Fruit fly (Drosophila melanogaster) whole organism, embryonic: Measurements from ENCODE around the gene CARPA.

ENCODE experiments used
- CG10959 ChIP-seq: fragments of 200-800 bp; sonication (Bioruptor generic); IDR thresholded peaks from 2 replicates; pipeline ENCODE4 v1.3.6; 2022; ENCODE audit warnings: missing biosample characterization, missing genetic modification characterization
- CG12659 ChIP-seq: fragments of 200-800 bp; sonication (Bioruptor generic); optimal IDR thresholded peaks from 3 replicates; lab custom pipeline; 2017; ENCODE audit warnings: mild to moderate bottlenecking, missing biosample characterization, missing genetic modification reagents, missing genetic modification characterization
- CG14014 ChIP-seq: fragments of 200-800 bp; sonication (Bioruptor generic); IDR thresholded peaks from 2 replicates; pipeline ENCODE4 v1.3.6; 2022; ENCODE audit warnings: missing biosample characterization, missing genetic modification characterization
- CG14710 ChIP-seq: fragments of 200-800 bp; sonication (Bioruptor generic); optimal IDR thresholded peaks from 3 replicates; lab custom pipeline; 2019; ENCODE audit warnings: missing biosample characterization, mild to moderate bottlenecking, missing genetic modification characterization, moderate library complexity
- CG15073 ChIP-seq: fragments of 200-800 bp; sonication (Bioruptor generic); optimal IDR thresholded peaks from 2 replicates; lab custom pipeline; 2016; ENCODE audit warnings: missing biosample characterization, missing genetic modification characterization
- CG15479 ChIP-seq: fragments of 200-800 bp; sonication (Bioruptor generic); optimal IDR thresholded peaks from 3 replicates; lab custom pipeline; 2019; ENCODE audit warnings: missing biosample characterization, mild to moderate bottlenecking, missing genetic modification characterization, moderate library complexity
- CG16813 ChIP-seq: fragments of 200-800 bp; sonication (Bioruptor generic); IDR thresholded peaks from 3 replicates; pipeline ENCODE4 v1.3.6; 2022; ENCODE audit warnings: missing biosample characterization, missing genetic modification characterization; ENCODE audit not compliant: partially characterized antibody
- CG17568 ChIP-seq: fragments of 200-800 bp; sonication (Bioruptor generic); optimal IDR thresholded peaks from 2 replicates; lab custom pipeline; 2018; ENCODE audit warnings: missing biosample characterization, mild to moderate bottlenecking, missing genetic modification characterization, moderate library complexity
- CG18262 ChIP-seq: fragments of 200-800 bp; optimal IDR thresholded peaks from 3 replicates; lab custom pipeline; 2019; ENCODE audit warnings: missing biosample characterization, mild to moderate bottlenecking, missing genetic modification characterization, moderate library complexity
- CG42726 ChIP-seq: fragments of 200-800 bp; sonication (Bioruptor generic); IDR thresholded peaks from 2 replicates; pipeline ENCODE4 v1.3.6; 2022; ENCODE audit warnings: missing biosample characterization, missing genetic modification characterization; ENCODE audit not compliant: partially characterized antibody
- CG4360 ChIP-seq: fragments of 200-800 bp; sonication (Bioruptor generic); IDR thresholded peaks from 2 replicates; pipeline ENCODE4 v1.3.6; 2022; ENCODE audit warnings: missing biosample characterization, missing genetic modification characterization
- CG7928 ChIP-seq: fragments of 200-800 bp; sonication (Bioruptor generic); optimal IDR thresholded peaks from 2 replicates; lab custom pipeline; 2017; ENCODE audit warnings: missing biosample characterization, mild to moderate bottlenecking, missing genetic modification characterization
- Dek ChIP-seq: fragments of 200-800 bp; sonication (Bioruptor generic); optimal IDR thresholded peaks from 3 replicates; lab custom pipeline; 2019; ENCODE audit warnings: missing biosample characterization, mild to moderate bottlenecking, missing genetic modification characterization, moderate library complexity
- E2f2 ChIP-seq: fragments of 200-800 bp; sonication (Bioruptor generic); IDR thresholded peaks from 2 replicates; pipeline ENCODE4 v1.3.6; 2022; ENCODE audit warnings: missing biosample characterization, missing genetic modification characterization
- ERR ChIP-seq: fragments of 200-800 bp; sonication (Bioruptor generic); optimal IDR thresholded peaks from 2 replicates; lab custom pipeline; 2016; ENCODE audit warnings: missing biosample characterization, missing genetic modification characterization
- HHEX ChIP-seq: fragments of 200-800 bp; sonication (Bioruptor generic); optimal IDR thresholded peaks from 3 replicates; lab custom pipeline; 2017; ENCODE audit warnings: missing biosample characterization, mild to moderate bottlenecking, missing genetic modification characterization, missing genetic modification reagents
- HLH4C ChIP-seq: fragments of 200-800 bp; sonication (Bioruptor generic); IDR thresholded peaks from 3 replicates; pipeline ENCODE4 v1.3.6; 2022; ENCODE audit warnings: missing biosample characterization, missing genetic modification characterization; ENCODE audit not compliant: partially characterized antibody
- HLHmδ ChIP-seq: fragments of 200-800 bp; sonication (Bioruptor generic); optimal IDR thresholded peaks from 2 replicates; lab custom pipeline; 2018; ENCODE audit warnings: missing biosample characterization, mild to moderate bottlenecking, missing genetic modification characterization, moderate library complexity
- HmgD ChIP-seq: fragments of 200-800 bp; sonication (Bioruptor generic); optimal IDR thresholded peaks from 3 replicates; lab custom pipeline; 2016; ENCODE audit warnings: missing biosample characterization, missing genetic modification characterization
- Hr78 ChIP-seq, 2 experiments: fragments of 200-800 bp in 1 of 2; fragments of >200 bp in 1 of 2; sonication (Bioruptor generic) in 1 of 2; optimal IDR thresholded peaks; 2 replicates each; lab custom pipeline; 2017 to 2019; ENCODE audit warnings: missing biosample characterization in 2 of 2, missing genetic modification characterization in 2 of 2, mild to moderate bottlenecking in 1 of 2, moderate library complexity in 1 of 2
- Jarid2 ChIP-seq: fragments of 200-800 bp; sonication (Bioruptor generic); optimal IDR thresholded peaks from 3 replicates; lab custom pipeline; 2017; ENCODE audit warnings: mild to moderate bottlenecking, missing biosample characterization, missing genetic modification reagents, missing genetic modification characterization
- MTF-1 ChIP-seq: fragments of 200-800 bp; sonication (Bioruptor generic); optimal IDR thresholded peaks from 2 replicates; lab custom pipeline; 2018; ENCODE audit warnings: missing biosample characterization, mild to moderate bottlenecking, missing genetic modification characterization, borderline replicate concordance
- Ravus ChIP-seq: fragments of 200-800 bp; sonication (Bioruptor generic); IDR thresholded peaks from 2 replicates; pipeline ENCODE4 v1.3.6; 2022; ENCODE audit warnings: missing biosample characterization, missing genetic modification characterization
- Sry-β ChIP-seq: fragments of 200-800 bp; sonication (Bioruptor generic); optimal IDR thresholded peaks from 2 replicates; lab custom pipeline; 2018; ENCODE audit warnings: missing biosample characterization, mild to moderate bottlenecking, missing genetic modification characterization, moderate library complexity
- Stat92E ChIP-seq, 3 experiments: fragments of >200 bp in 2 of 3; fragments of 200-800 bp in 1 of 3; sonication (Bioruptor generic) in 1 of 3; optimal IDR thresholded peaks; 2 replicates each; lab custom pipeline; 2017 to 2019; ENCODE audit warnings: missing biosample characterization in 3 of 3, missing genetic modification characterization in 3 of 3, mild to moderate bottlenecking in 1 of 3, moderate library complexity in 1 of 3
- Taf1 ChIP-seq: fragments of 200-800 bp; sonication (Bioruptor generic); IDR thresholded peaks from 2 replicates; pipeline ENCODE4 v1.3.6; 2022; ENCODE audit warnings: missing biosample characterization, missing genetic modification characterization
- Tbp ChIP-seq: fragments of >200 bp; optimal IDR thresholded peaks from 2 replicates; lab custom pipeline; 2018; ENCODE audit warnings: missing biosample characterization, missing genetic modification characterization
- abd-A ChIP-seq: fragments of 200-800 bp; sonication (Bioruptor generic); optimal IDR thresholded peaks from 3 replicates; lab custom pipeline; 2019; ENCODE audit warnings: missing biosample characterization, mild to moderate bottlenecking, missing genetic modification characterization, moderate library complexity
- aop ChIP-seq: fragments of 200-800 bp; sonication (Bioruptor generic); IDR thresholded peaks from 2 replicates; pipeline ENCODE4 v1.3.6; 2022; ENCODE audit warnings: missing biosample characterization, missing genetic modification characterization
- bbx ChIP-seq: fragments of 200-800 bp; sonication (Bioruptor generic); IDR thresholded peaks from 2 replicates; pipeline ENCODE4 v1.3.6; 2022; ENCODE audit warnings: missing biosample characterization, missing genetic modification characterization; ENCODE audit not compliant: partially characterized antibody
- ci ChIP-seq: fragments of 200-800 bp; sonication (Bioruptor generic); IDR thresholded peaks from 3 replicates; pipeline ENCODE4 v1.3.6; 2022; ENCODE audit warnings: missing biosample characterization, missing genetic modification characterization
- corto ChIP-seq: fragments of 200-800 bp; sonication (Bioruptor generic); optimal IDR thresholded peaks from 2 replicates; lab custom pipeline; 2016; ENCODE audit warnings: missing biosample characterization, mild to moderate bottlenecking, missing genetic modification characterization, moderate library complexity
- crol ChIP-seq: fragments of 200-800 bp; sonication (Bioruptor generic); IDR thresholded peaks from 2 replicates; pipeline ENCODE4 v1.3.6; 2022; ENCODE audit warnings: missing biosample characterization, missing genetic modification characterization
- dati ChIP-seq: fragments of 200-800 bp; sonication (Bioruptor generic); IDR thresholded peaks from 2 replicates; pipeline ENCODE4 v1.3.6; 2022; ENCODE audit warnings: missing biosample characterization, missing genetic modification characterization
- gro ChIP-seq: fragments of 200-800 bp; sonication (Bioruptor generic); optimal IDR thresholded peaks from 2 replicates; lab custom pipeline; 2016; ENCODE audit warnings: missing biosample characterization, missing genetic modification characterization
- gsb ChIP-seq: fragments of 200-800 bp; sonication (Bioruptor generic); IDR thresholded peaks from 2 replicates; pipeline ENCODE4 v1.3.6; 2022; ENCODE audit warnings: missing biosample characterization, missing genetic modification characterization
- her ChIP-seq: fragments of 200-800 bp; sonication (Bioruptor generic); optimal IDR thresholded peaks from 2 replicates; lab custom pipeline; 2016; ENCODE audit warnings: missing biosample characterization, missing genetic modification characterization
- insv ChIP-seq, 2 experiments: fragments of 200-800 bp; sonication (Bioruptor generic); optimal IDR thresholded peaks; 3 replicates each; lab custom pipeline; 2016 to 2018; ENCODE audit warnings: missing biosample characterization in 2 of 2, missing genetic modification characterization in 2 of 2
- jing ChIP-seq: fragments of 200-800 bp; sonication (Bioruptor generic); optimal IDR thresholded peaks from 2 replicates; lab custom pipeline; 2018; ENCODE audit warnings: missing biosample characterization, mild to moderate bottlenecking, missing genetic modification characterization
- lab ChIP-seq: fragments of 200-800 bp; sonication (Bioruptor generic); optimal IDR thresholded peaks from 3 replicates; lab custom pipeline; 2017; ENCODE audit warnings: missing biosample characterization, missing genetic modification characterization, mild to moderate bottlenecking, moderate library complexity, missing genetic modification reagents
- lbe ChIP-seq: fragments of 200-800 bp; sonication (Bioruptor generic); optimal IDR thresholded peaks from 2 replicates; lab custom pipeline; 2016; ENCODE audit warnings: missing biosample characterization, mild to moderate bottlenecking, missing genetic modification characterization
- pho ChIP-seq: fragments of 200-800 bp; sonication (Bioruptor generic); optimal IDR thresholded peaks from 2 replicates; lab custom pipeline; 2016; ENCODE audit warnings: missing biosample characterization, missing genetic modification characterization
- phol ChIP-seq: fragments of 200-800 bp; sonication (Bioruptor generic); optimal IDR thresholded peaks from 3 replicates; lab custom pipeline; 2018; ENCODE audit warnings: missing biosample characterization, mild to moderate bottlenecking, missing genetic modification characterization, moderate library complexity
- shn ChIP-seq: fragments of 200-800 bp; sonication (Bioruptor generic); optimal IDR thresholded peaks from 3 replicates; lab custom pipeline; 2016; ENCODE audit warnings: missing biosample characterization, missing genetic modification characterization
- slbo ChIP-seq: fragments of 200-800 bp; sonication (Bioruptor generic); IDR thresholded peaks from 2 replicates; pipeline ENCODE4 v1.3.6; 2022; ENCODE audit warnings: missing biosample characterization, missing genetic modification characterization
- slp2 ChIP-seq: fragments of 200-800 bp; sonication (Bioruptor generic); optimal IDR thresholded peaks from 2 replicates; lab custom pipeline; 2016; ENCODE audit warnings: missing biosample characterization, missing genetic modification characterization
- so ChIP-seq: fragments of 200-800 bp; sonication (Bioruptor generic); IDR thresholded peaks from 3 replicates; pipeline ENCODE4 v1.3.6; 2022; ENCODE audit warnings: missing biosample characterization, missing genetic modification characterization
- stwl ChIP-seq: fragments of 200-800 bp; sonication (Bioruptor generic); optimal IDR thresholded peaks from 3 replicates; lab custom pipeline; 2018; ENCODE audit warnings: missing biosample characterization, mild to moderate bottlenecking, missing genetic modification characterization, moderate library complexity

CARPA gene

DNA sequence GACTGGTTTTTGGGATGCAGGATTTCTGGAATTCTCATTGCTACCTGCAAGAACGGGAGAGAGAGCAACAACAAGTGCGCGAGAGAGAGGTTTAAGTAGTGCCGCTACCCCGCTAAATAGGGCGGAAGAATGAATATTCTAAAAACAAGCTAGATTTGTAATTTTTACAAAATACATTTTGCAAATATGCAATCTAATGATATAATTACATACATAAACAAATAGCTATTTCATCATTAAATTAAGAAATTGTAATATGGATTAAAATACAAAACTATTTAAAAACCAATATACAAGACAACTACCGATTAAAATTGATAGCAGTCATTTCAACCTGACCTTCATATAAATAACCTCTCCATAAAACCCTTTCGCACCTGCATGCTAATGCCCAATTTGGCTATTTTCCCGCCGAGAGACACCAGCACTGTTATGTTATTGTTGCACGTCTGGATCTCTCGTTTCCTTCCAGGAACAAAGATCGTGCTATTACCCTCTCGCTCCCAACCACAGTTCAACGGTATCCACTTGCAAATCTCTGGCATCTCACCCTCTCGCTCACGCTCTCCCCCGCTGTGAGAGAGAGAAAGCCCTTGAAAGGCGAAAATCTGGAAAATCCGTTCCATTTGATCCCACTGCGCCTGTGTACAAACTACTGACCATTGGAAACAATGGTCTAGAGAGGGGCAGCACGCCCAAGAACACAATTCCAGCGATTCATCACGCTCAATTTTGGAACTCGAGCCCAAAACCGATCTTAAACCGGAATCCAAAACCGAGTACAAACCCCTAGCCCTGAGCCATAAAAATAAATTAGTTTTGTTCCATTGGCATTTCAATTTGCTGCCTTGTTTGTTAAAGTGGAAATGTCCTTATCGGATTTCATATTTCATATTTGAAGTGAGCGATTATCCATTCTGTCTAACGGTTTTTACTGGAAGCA is 65.9 kb downstream of the CARPA start, which contains the start of gene Nek2 (continued):
- TF ChIP-seq abd-A (tag; lab: Kevin White, UChicago) (no peak), corto (GFP tag; lab: Kevin White, UChicago) (no peak), CG12659 (GFP tag; lab: Kevin White, UChicago) (no peak), Taf1 (no peak), HLH4C (GFP tag; lab: Robert Waterston, UW) (no peak), Tbp (GFP tag; lab: Kevin White, UChicago) (no peak), lbe (no peak), gro (GFP tag; lab: Kevin White, UChicago) (no peak), CG7928 (no peak), her (no peak), CG16813 (GFP tag; lab: Robert Waterston, UW) (no peak), HmgD (GFP tag; lab: Kevin White, UChicago) (no peak), CG15479 (GFP tag; lab: Kevin White, UChicago) (peak; percentile 47), pho (GFP tag; lab: Kevin White, UChicago) (no peak), CG15073 (no peak), lab (GFP tag; lab: Kevin White, UChicago) (no peak), so (no peak), CG10959 (no peak), HLHmδ (peak; percentile 4), Dek (tag; lab: Kevin White, UChicago) (no peak), gsb (no peak), dati (GFP tag; lab: Robert Waterston, UW) (no peak), Jarid2 (GFP tag; lab: Kevin White, UChicago) (no peak), slbo (GFP tag; lab: Robert Waterston, UW) (no peak), jing (GFP tag; lab: Kevin White, UChicago) (no peak), slp2 (GFP tag; lab: Kevin White, UChicago) (no peak), MTF-1 (GFP tag; lab: Kevin White, UChicago) (no peak), Hr78 (GFP tag; optimal IDR thresholded peaks at IDR 0.05; lab: Kevin White, UChicago) (no peak), HHEX (GFP tag; lab: Kevin White, UChicago) (no peak), Sry-β (GFP tag; lab: Kevin White, UChicago) (peak; percentile 89), phol (tag; lab: Kevin White, UChicago) (peak; percentile 5), CG14710 (peak; percentile 18), stwl (tag; lab: Kevin White, UChicago) (no peak), CG42726 (no peak), CG4360 (GFP tag; lab: Robert Waterston, UW) (0 out of 2 replicates have a peak, but pooled peaks have one; percentile 20), E2f2 (GFP tag; lab: Robert Waterston, UW) (no peak), CG14014 (GFP tag; lab: Robert Waterston, UW) (no peak), insv (GFP tag; optimal IDR thresholded peaks at IDR 0.05; lab: Kevin White, UChicago) (peak in 1 of 2 experiments; percentile 77), aop (GFP tag; lab: Robert Waterston, UW) (no peak), CG17568 (no peak), shn (GFP tag; lab: Kevin White, UChicago) (no peak), Ravus (no peak), ERR (GFP tag; lab: Kevin White, UChicago) (no peak), Stat92E (GFP tag; optimal IDR thresholded peaks at IDR 0.05; lab: Kevin White, UChicago) (peak in 1 of 3 experiments; percentile 2), crol (GFP tag; lab: Robert Waterston, UW) (no peak), CG18262 (peak; percentile 8), bbx (GFP tag; lab: Robert Waterston, UW) (no peak), ci (GFP tag; lab: Robert Waterston, UW) (no peak)
